Worm (Caenorhabditis elegans): ENCODE measurements around the gene pqn-57.

pqn-57 gene

ce11 chrX:8368210-8368609 lies 47.4 kb upstream of the pqn-57 start (continued):
- TF ChIP-seq dve-1 (tag; optimal IDR thresholded peaks at IDR 0.05; ENCODE audit: insufficient read depth) (peak; percentile 91), dpl-1 (GFP tag; optimal IDR thresholded peaks at IDR 0.05) (peak; percentile 59), pqm-1 (tag; optimal IDR thresholded peaks at IDR 0.05) (peak; percentile 41), nhr-102 (tag; optimal IDR thresholded peaks at IDR 0.05) (no peak), sdz-12 (GFP tag; optimal IDR thresholded peaks at IDR 0.05) (no peak), lin-15B (tag; optimal IDR thresholded peaks at IDR 0.05) (no peak), lin-39 (tag; optimal IDR thresholded peaks at IDR 0.05) (no peak), ceh-32 (tag; optimal IDR thresholded peaks at IDR 0.05; ENCODE audit: poor library complexity) (peak; percentile 19), aly-2 (tag; optimal IDR thresholded peaks at IDR 0.05) (no peak), lin-13 (GFP tag; optimal IDR thresholded peaks at IDR 0.05) (peak; percentile 50), mep-1 (tag; optimal IDR thresholded peaks at IDR 0.05) (peak; percentile 90)

- TF ChIP-seq nhr-48 (tag; optimal IDR thresholded peaks at IDR 0.05) (no peak), unc-62 (GFP tag; optimal IDR thresholded peaks at IDR 0.05 in 1 of 2) (no peak), unc-62 (tag; optimal IDR thresholded peaks at IDR 0.05) (no peak), gei-8 (GFP tag; optimal IDR thresholded peaks at IDR 0.05) (no peak), tag-97 (GFP tag; IDR thresholded peaks at IDR 0.05) (no peak), lsy-2 (tag; optimal IDR thresholded peaks at IDR 0.05) (no peak), zag-1 (tag; optimal IDR thresholded peaks at IDR 0.05) (no peak), nhr-6 (tag; optimal IDR thresholded peaks at IDR 0.05) (no peak), F44E2.7 (GFP tag; IDR thresholded peaks at IDR 0.05) (no peak), spr-1 (tag; optimal IDR thresholded peaks at IDR 0.05) (no peak), sdz-12 (GFP tag; optimal IDR thresholded peaks at IDR 0.05) (no peak), Y75B8A.6 (GFP tag; IDR thresholded peaks at IDR 0.05) (no peak)
Observed at ce11 chrX:8367553-8367952, 46.8 kb upstream of the pqn-57 start, which contains the start of gene F40B5.2. TSS of gene F40B5.2 (plus strand) at chrX:8367853.

- TF ChIP-seq nhr-42 (GFP tag; IDR thresholded peaks at IDR 0.05) (no peak), mdt-29 (GFP tag; IDR thresholded peaks at IDR 0.05) (no peak)
Observed at ce11 chrX:8362379-8362778, 41.6 kb upstream of the pqn-57 start.

ce11 chrX:8356305-8356704 lies 35.5 kb upstream of the pqn-57 start:
- no peak for TF ChIP-seq pha-4 (GFP tag; IDR thresholded peaks at IDR 0.05)
- no peak for TF ChIP-seq pha-4 (tag; optimal IDR thresholded peaks at IDR 0.05)
- TF ChIP-seq D1046.2 (GFP tag; IDR thresholded peaks at IDR 0.05): no peak
- no peak for TF ChIP-seq T20F7.1 (GFP tag; optimal IDR thresholded peaks at IDR 0.05)
- peak; percentile 78 for TF ChIP-seq dmd-6 (GFP tag; IDR thresholded peaks at IDR 0.05)
- no peak for TF ChIP-seq nhr-237 (tag; optimal IDR thresholded peaks at IDR 0.05)
- TF ChIP-seq hif-1 (tag; optimal IDR thresholded peaks at IDR 0.05): no peak
- no peak for TF ChIP-seq tra-1 (GFP tag; IDR thresholded peaks at IDR 0.05)
- TF ChIP-seq skn-1 (tag; optimal IDR thresholded peaks at IDR 0.05): no peak
- no peak for TF ChIP-seq spr-3 (GFP tag; optimal IDR thresholded peaks at IDR 0.05)
- no peak for TF ChIP-seq lin-39 (tag; optimal IDR thresholded peaks at IDR 0.05)
- TF ChIP-seq daf-16 (GFP tag; optimal IDR thresholded peaks at IDR 0.05): no peak
- TF ChIP-seq daf-16 (tag; optimal IDR thresholded peaks at IDR 0.05): peak; percentile 59
- no peak for TF ChIP-seq R02D3.7 (tag; optimal IDR thresholded peaks at IDR 0.05)
- TF ChIP-seq hlh-11 (tag; optimal IDR thresholded peaks at IDR 0.05): peak; percentile 38
- peak; percentile 62 for TF ChIP-seq dve-1 (tag; optimal IDR thresholded peaks at IDR 0.05; ENCODE audit: insufficient read depth)
- no peak for TF ChIP-seq F49E8.2 (tag; optimal IDR thresholded peaks at IDR 0.05; ENCODE audit: borderline replicate concordance)
- no peak for TF ChIP-seq ceh-62 (tag; optimal IDR thresholded peaks at IDR 0.05)
- no peak for TF ChIP-seq cey-2 (tag; optimal IDR thresholded peaks at IDR 0.05; ENCODE audit: borderline replicate concordance, insufficient read depth)
- TF ChIP-seq madf-9 (GFP tag; conservative IDR thresholded peaks at IDR 0.05): no peak
- no peak for TF ChIP-seq ceh-44 (GFP tag; IDR thresholded peaks at IDR 0.05)
- TF ChIP-seq Y105C5A.15 (GFP tag; IDR thresholded peaks at IDR 0.05): no peak
- TF ChIP-seq hlh-30 (tag; optimal IDR thresholded peaks at IDR 0.05; ENCODE audit: insufficient read depth): peak; percentile 55
- TF ChIP-seq set-16 (GFP tag; IDR thresholded peaks at IDR 0.05): no peak

Data from whole organism, L4 larva.